Fruit fly (Drosophila melanogaster): Measurements from ENCODE around the gene CG15014.

The CG15014 gene

DNA sequence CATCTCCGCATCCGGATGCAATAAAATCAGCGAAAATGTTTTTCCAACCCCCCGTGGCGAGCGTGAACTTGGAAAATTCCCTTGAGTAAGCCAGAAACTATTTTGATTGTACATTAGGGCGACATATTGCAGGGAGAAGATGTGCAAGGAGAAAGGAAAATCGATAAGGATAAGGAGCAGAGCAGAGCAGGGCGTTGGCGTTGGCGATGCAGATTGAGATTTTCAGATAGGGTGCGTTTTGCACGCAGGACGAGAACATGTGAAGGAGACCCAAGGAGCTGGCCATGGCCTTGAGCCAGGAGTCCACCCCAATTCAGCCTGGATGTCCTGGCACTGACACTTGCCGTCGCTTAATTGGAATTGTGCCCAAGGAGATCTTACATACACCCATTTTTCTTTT, 34.9 kb upstream of the CG15014 start:
- TF ChIP-seq salr (GFP tag; optimal IDR thresholded peaks at IDR 0.05) = no peak
- no peak for TF ChIP-seq CG6792 (GFP tag; optimal IDR thresholded peaks at IDR 0.05)
- no peak for TF ChIP-seq Lpt (GFP tag; optimal IDR thresholded peaks at IDR 0.05)
- TF ChIP-seq CG11294 (GFP tag; IDR thresholded peaks at IDR 0.05) = no peak
- TF ChIP-seq OdsH (GFP tag; optimal IDR thresholded peaks at IDR 0.05) = no peak
- no peak for TF ChIP-seq CG7368 (GFP tag; optimal IDR thresholded peaks at IDR 0.05)
- no peak for TF ChIP-seq Sox102F (GFP tag; optimal IDR thresholded peaks at IDR 0.05)
- TF ChIP-seq CG34406 (GFP tag; optimal IDR thresholded peaks at IDR 0.05) = no peak
- TF ChIP-seq fkh (GFP tag; optimal IDR thresholded peaks at IDR 0.05) = no peak
- no peak for TF ChIP-seq Hr39 (GFP tag; optimal IDR thresholded peaks at IDR 0.05)
- TF ChIP-seq CG9139 (GFP tag; optimal IDR thresholded peaks at IDR 0.05) = no peak

DNA sequence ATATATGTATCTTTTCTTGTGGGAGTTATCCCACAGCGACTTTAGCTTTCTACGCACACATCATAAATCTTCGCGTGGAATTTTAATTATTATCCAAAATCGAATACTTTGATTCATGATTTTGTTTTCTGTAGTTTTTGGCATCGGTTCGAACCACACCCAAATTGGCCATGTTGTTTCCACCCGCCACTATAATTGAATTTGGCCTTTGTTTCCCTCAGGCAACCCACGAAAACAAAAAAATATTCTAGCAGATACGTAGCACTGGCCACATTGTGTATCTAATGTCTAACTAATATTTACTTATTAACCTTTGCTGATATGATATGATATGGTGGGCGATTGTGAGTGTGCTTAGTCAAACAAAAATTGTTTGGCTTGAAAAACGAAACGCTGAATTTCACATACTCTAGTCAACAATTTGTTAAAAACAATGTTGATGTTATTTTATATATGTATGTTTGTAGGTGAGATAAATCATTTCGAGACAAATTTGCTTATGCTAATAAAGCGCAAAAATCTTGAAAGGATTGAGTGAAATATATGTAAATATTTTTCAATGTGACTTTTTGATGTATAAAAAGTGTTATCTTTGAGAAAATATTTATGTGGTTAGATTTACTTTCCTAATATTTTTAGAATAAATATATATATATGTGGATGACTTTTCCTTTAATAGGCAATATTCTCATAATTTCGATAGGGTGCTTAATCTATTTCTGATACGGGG, 33.0 kb upstream of the CG15014 start:
- peak; percentile 21 for TF ChIP-seq Eip78C (GFP tag)
- TF ChIP-seq svp (GFP tag) = peak; percentile 56
- peak; percentile 90 for TF ChIP-seq fkh (GFP tag; optimal IDR thresholded peaks at IDR 0.05)
- no peak for TF ChIP-seq salr (GFP tag; optimal IDR thresholded peaks at IDR 0.05)

DNA sequence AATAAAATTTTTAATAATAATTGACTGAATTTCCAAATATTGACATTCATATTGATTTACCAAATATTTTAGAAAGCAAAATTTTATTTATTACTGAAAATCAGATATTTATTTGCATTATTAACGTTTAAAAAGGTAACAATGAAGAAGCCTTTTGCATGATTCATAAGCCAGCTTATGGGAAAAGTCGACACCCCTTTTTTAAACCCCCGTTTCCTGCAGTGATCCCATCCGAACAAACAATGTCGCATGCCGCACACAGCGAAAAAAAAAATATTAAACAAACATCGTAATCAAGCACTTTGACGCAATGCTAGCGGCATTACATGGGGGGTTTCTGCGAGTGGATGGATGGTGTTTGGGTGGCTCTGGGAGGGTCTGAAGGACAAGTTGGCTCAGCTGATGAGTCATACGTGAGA, 31.6 kb upstream of the CG15014 start:
- TF ChIP-seq lz (GFP tag; optimal IDR thresholded peaks at IDR 0.05) (peak; percentile 38), CG6854 (GFP tag; optimal IDR thresholded peaks at IDR 0.05) (no peak), fkh (GFP tag; optimal IDR thresholded peaks at IDR 0.05) (peak; percentile 73), acj6 (GFP tag; optimal IDR thresholded peaks at IDR 0.05) (peak; percentile 28), salr (GFP tag; optimal IDR thresholded peaks at IDR 0.05) (no peak), spab (GFP tag; optimal IDR thresholded peaks at IDR 0.05) (peak; percentile 28), CG31627 (GFP tag; optimal IDR thresholded peaks at IDR 0.05) (no peak), CG3032 (tag; optimal IDR thresholded peaks at IDR 0.05) (peak; percentile 46), svp (GFP tag) (peak; percentile 65), CG11762 (GFP tag; optimal IDR thresholded peaks at IDR 0.05; ENCODE audit: insufficient read depth) (no peak), CG6276 (GFP tag; optimal IDR thresholded peaks at IDR 0.05) (no peak), CG16779 (tag; optimal IDR thresholded peaks at IDR 0.05) (no peak), Ets96B (tag; optimal IDR thresholded peaks at IDR 0.05) (peak; percentile 23), topi (GFP tag; optimal IDR thresholded peaks at IDR 0.05) (no peak), CG11294 (GFP tag; IDR thresholded peaks at IDR 0.05) (no peak), Gug (GFP tag; IDR thresholded peaks at IDR 0.05) (no peak), esn (GFP tag; optimal IDR thresholded peaks at IDR 0.05) (peak; percentile 61), pdm3 (GFP tag; optimal IDR thresholded peaks at IDR 0.05) (no peak), Hr4 (GFP tag; optimal IDR thresholded peaks at IDR 0.05) (no peak), Eip93F (GFP tag; optimal IDR thresholded peaks at IDR 0.05) (no peak), CG6163 (GFP tag; IDR thresholded peaks at IDR 0.05) (no peak; the same call in 2 of the 3 replicates), OdsH (GFP tag; optimal IDR thresholded peaks at IDR 0.05) (peak; percentile 34), dsx (GFP tag; optimal IDR thresholded peaks at IDR 0.05; ENCODE audit: poor library complexity, severe bottlenecking) (peak; percentile 8), Ets21C (GFP tag; optimal IDR thresholded peaks at IDR 0.05) (no peak), Sox102F (GFP tag; optimal IDR thresholded peaks at IDR 0.05) (peak; percentile 22), CG8119 (GFP tag; IDR thresholded peaks at IDR 0.05) (no peak), Eip78C (GFP tag) (peak; percentile 72), cyc (GFP tag; optimal IDR thresholded peaks at IDR 0.05) (no peak), CG15336 (GFP tag; IDR thresholded peaks at IDR 0.05) (no peak), achi (GFP tag; optimal IDR thresholded peaks at IDR 0.05) (peak; percentile 31), fd85E (GFP tag; optimal IDR thresholded peaks at IDR 0.05) (no peak), CG3919 (GFP tag; optimal IDR thresholded peaks at IDR 0.05) (peak; percentile 27), fd59A (GFP tag; optimal IDR thresholded peaks at IDR 0.05) (peak; percentile 4), Blimp-1 (GFP tag; optimal IDR thresholded peaks at IDR 0.05) (no peak), CG6808 (GFP tag; optimal IDR thresholded peaks at IDR 0.05) (peak; percentile 1), dac (GFP tag; optimal IDR thresholded peaks at IDR 0.05) (no peak), eg (GFP tag; IDR thresholded peaks at IDR 0.05) (no peak), net (GFP tag; optimal IDR thresholded peaks at IDR 0.05) (no peak), CG6792 (GFP tag; optimal IDR thresholded peaks at IDR 0.05) (peak; percentile 33), Hr39 (GFP tag; optimal IDR thresholded peaks at IDR 0.05) (peak; percentile 10), CG1621 (tag; optimal IDR thresholded peaks at IDR 0.05) (peak; percentile 6), CG11902 (GFP tag; optimal IDR thresholded peaks at IDR 0.05) (no peak)

Data from whole organism, prepupa.